Fruit fly (Drosophila melanogaster): ENCODE measurements around the gene CG10749.

The CG10749 gene

DNA sequence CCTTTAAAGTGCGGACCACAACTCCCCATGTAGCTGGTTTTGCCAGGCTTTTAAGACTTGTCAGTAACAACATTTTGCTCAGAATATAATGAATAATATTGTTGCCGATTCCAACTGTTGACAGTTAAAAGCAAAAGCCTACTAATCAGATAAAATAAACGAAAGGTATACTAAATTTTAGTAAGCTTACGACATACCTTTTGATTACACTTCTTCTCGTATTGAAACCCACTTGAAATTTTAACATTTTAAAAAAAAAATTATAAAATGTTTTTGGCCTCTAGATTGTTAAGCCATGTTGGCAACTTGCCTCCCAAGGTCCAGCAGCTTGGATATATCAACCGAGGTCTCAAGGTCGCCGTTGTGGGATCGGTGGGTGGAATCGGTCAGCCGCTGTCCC lies at the start of gene CG10749, which contains the start of gene CG10748:
Gene CG10749 (plus strand): TSS at position 216 of the 400 bp plus-strand sequence.
Gene CG10748 (minus strand): TSS at position 101 of the 400 bp plus-strand sequence.
- no peak for TF ChIP-seq tj (GFP tag; optimal IDR thresholded peaks at IDR 0.05)

DNA sequence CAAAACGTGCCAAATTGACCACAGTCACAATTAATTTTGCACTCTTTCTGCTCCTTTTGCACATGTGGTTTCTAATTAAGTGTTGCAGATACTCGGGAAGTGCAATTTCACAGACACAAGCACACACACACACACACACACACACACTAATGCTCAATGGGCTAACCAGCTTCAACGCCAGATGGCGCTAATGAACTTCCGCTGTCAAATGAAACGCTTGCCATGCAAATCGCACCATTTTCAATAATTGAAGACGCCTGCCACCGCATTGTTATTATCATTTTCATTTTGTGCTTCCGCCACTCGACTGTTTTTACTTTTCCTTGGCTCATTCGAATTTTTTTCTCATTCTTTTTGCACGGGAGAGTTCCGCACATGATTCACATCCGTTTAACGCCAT lies 22.9 kb upstream of the CG10749 start:
- TF ChIP-seq cnc (optimal IDR thresholded peaks at IDR 0.05) (no peak), CG7045 (GFP tag; optimal IDR thresholded peaks at IDR 0.05) (no peak), Clk (GFP tag; optimal IDR thresholded peaks at IDR 0.05) (no peak), CG33017 (tag; optimal IDR thresholded peaks at IDR 0.05) (no peak), CG14711 (tag; optimal IDR thresholded peaks at IDR 0.05) (no peak), tj (GFP tag; optimal IDR thresholded peaks at IDR 0.05) (no peak)

DNA sequence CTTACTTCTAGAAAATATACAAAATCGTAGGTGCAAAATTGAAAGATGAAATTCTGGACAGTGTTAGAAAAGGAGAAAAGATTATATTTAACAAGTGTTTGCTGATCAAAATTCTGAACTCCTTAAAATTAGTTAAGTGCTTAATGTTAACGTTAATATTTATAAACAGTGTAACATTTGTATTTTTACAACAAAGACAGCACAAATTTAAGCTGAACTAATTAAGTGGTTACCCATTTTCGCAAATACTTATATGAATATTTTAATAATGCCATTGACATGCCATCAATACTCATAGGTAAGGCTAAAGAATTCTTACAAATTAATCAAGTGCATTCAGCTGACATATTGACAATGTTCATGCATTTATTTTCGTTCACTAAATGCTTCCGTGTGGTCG lies 17.7 kb upstream of the CG10749 start, which contains the start of gene CG10752:
Gene CG10752 (minus strand): TSS at position 101 of the 400 bp plus-strand sequence.
- TF ChIP-seq CG5204 (GFP tag; optimal IDR thresholded peaks at IDR 0.05) (no peak), CG7045 (GFP tag; optimal IDR thresholded peaks at IDR 0.05) (no peak), CG14711 (tag; optimal IDR thresholded peaks at IDR 0.05) (no peak), tj (GFP tag; optimal IDR thresholded peaks at IDR 0.05) (no peak), Mnt (GFP tag; optimal IDR thresholded peaks at IDR 0.05) (no peak), CG11617 (GFP tag; optimal IDR thresholded peaks at IDR 0.05) (no peak)

DNA sequence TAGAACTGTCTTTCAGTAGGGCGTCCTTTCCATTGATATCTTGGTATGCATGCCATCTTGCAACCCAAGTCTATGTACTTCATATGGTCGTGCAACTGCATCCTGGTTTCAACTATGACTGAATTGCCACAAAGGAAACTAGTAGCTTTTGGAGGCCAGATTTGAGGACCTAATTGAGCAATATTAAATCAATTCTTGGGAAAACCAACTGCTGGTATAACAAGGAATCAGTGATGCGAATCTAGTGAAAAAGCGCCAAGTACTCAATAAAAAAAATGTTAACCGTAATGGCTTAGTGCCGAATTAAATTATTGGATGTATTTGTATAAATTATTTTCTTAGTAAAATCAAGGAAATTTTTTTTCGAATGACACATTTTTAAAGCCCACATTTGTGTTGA lies 4.6 kb upstream of the CG10749 start, which contains the start of gene Or69a:
Gene Or69a (minus strand): TSS at position 101 of the 400 bp plus-strand sequence.
- TF ChIP-seq CG12768 (GFP tag; optimal IDR thresholded peaks at IDR 0.05) (no peak), cnc (optimal IDR thresholded peaks at IDR 0.05) (no peak), CG5204 (GFP tag; optimal IDR thresholded peaks at IDR 0.05) (no peak), toe (GFP tag; optimal IDR thresholded peaks at IDR 0.05) (no peak), CG7101 (tag; optimal IDR thresholded peaks at IDR 0.05) (no peak), CG7045 (GFP tag; optimal IDR thresholded peaks at IDR 0.05) (no peak), CG33017 (tag; optimal IDR thresholded peaks at IDR 0.05) (no peak), CG1620 (GFP tag; optimal IDR thresholded peaks at IDR 0.05) (no peak), Crg-1 (GFP tag; optimal IDR thresholded peaks at IDR 0.05) (no peak), Mnt (GFP tag; optimal IDR thresholded peaks at IDR 0.05) (no peak)

DNA sequence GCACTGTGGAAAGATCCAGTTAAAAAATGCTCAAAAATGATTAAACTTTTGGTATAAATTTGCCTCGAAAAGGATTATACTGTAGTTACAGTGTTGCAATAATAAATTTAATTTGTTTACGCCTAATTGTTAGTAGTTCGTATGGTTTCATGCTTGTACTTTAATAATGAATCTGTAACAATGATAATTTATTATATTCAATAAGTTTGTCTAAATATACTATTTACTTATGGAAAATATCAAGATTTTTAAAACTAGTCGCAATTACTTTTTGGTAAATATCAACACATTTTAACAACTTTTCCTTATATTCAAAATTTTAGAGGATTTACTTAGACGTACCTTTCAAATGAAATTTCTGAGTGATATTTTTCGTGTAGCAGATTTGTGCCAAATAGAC lies 22.6 kb downstream of the CG10749 start, which contains the start of gene CG11262:
Gene CG11262 (plus strand): TSS at position 301 of the 400 bp plus-strand sequence.
- TF ChIP-seq bab1 (GFP tag; optimal IDR thresholded peaks at IDR 0.05) (no peak), CG7101 (tag; optimal IDR thresholded peaks at IDR 0.05) (no peak), CG1620 (GFP tag; optimal IDR thresholded peaks at IDR 0.05) (no peak), tj (GFP tag; optimal IDR thresholded peaks at IDR 0.05) (no peak), CG14711 (tag; optimal IDR thresholded peaks at IDR 0.05) (no peak), toe (GFP tag; optimal IDR thresholded peaks at IDR 0.05) (no peak), Hr96 (GFP tag; optimal IDR thresholded peaks at IDR 0.05) (no peak), CG7045 (GFP tag; optimal IDR thresholded peaks at IDR 0.05) (no peak)

DNA sequence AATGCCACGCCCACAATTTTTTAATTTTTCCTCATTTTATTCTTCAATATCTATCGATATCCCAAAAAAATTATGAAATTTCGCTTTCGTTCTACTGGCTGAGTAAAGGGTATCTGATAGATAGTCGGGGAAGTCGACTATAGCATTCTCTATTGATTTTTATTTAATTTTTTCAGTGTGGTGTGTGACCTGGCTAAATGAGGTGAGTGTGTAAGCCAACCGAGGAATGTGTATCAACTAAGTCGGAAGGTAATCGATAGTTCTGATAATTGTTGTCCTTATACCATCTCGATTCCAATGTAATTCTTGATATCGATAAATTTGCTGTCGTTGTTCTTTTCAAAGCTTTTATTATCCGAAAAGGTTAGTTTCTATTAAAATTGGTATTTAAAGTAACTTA lies 34.2 kb downstream of the CG10749 start, which contains the start of gene CG11263:
Gene CG11263 (plus strand): TSS at position 328 of the 400 bp plus-strand sequence.
- TF ChIP-seq Hr96 (GFP tag; optimal IDR thresholded peaks at IDR 0.05): no peak
- TF ChIP-seq CG1620 (GFP tag; optimal IDR thresholded peaks at IDR 0.05): no peak
- TF ChIP-seq toe (GFP tag; optimal IDR thresholded peaks at IDR 0.05): no peak
- TF ChIP-seq Crg-1 (GFP tag; optimal IDR thresholded peaks at IDR 0.05): no peak
- TF ChIP-seq cnc (optimal IDR thresholded peaks at IDR 0.05): no peak
- TF ChIP-seq CG7101 (tag; optimal IDR thresholded peaks at IDR 0.05): peak; percentile 3

DNA sequence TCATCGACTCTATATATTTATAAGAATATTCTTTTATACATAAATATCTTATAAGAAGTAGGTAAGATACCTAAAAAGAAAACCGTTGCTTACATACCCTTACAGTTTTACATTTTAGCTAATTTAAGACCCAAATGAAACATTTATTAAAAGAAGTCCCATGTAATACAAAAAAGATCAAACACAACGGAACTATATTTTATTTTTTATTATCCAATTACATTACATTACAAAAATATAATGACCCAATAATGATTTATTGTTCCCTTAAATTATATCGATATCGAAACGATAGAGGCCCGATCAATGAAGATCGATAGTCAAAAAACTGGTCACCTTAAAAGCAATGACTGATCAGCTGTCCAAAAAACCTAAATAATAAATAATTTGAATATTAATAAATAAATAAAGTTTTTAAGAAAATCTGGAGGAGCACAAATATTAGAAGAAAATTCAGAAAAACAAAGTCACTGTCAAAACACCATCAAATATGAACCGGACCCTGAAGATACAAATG lies 35.7 kb downstream of the CG10749 start:
- TF ChIP-seq bab1 (GFP tag; optimal IDR thresholded peaks at IDR 0.05): peak; percentile 34
- no peak for TF ChIP-seq cnc (optimal IDR thresholded peaks at IDR 0.05)
- no peak for TF ChIP-seq CG1620 (GFP tag; optimal IDR thresholded peaks at IDR 0.05)
- TF ChIP-seq ovo (GFP tag; optimal IDR thresholded peaks at IDR 0.05): no peak
- no peak for TF ChIP-seq toe (GFP tag; optimal IDR thresholded peaks at IDR 0.05)
- peak; percentile 55 for TF ChIP-seq kay (GFP tag; ENCODE audit: borderline replicate concordance)
- no peak for TF ChIP-seq Hr96 (GFP tag; optimal IDR thresholded peaks at IDR 0.05)
- no peak for TF ChIP-seq CG33017 (tag; optimal IDR thresholded peaks at IDR 0.05)
- no peak for TF ChIP-seq CG5204 (GFP tag; optimal IDR thresholded peaks at IDR 0.05)
- TF ChIP-seq tj (GFP tag; optimal IDR thresholded peaks at IDR 0.05): no peak
- TF ChIP-seq CG7045 (GFP tag; optimal IDR thresholded peaks at IDR 0.05): no peak
- TF ChIP-seq CG14711 (tag; optimal IDR thresholded peaks at IDR 0.05): peak; percentile 40
- no peak for TF ChIP-seq CG12768 (GFP tag; optimal IDR thresholded peaks at IDR 0.05)
- TF ChIP-seq pad (GFP tag; optimal IDR thresholded peaks at IDR 0.05): no peak
- no peak for TF ChIP-seq cic (GFP tag; optimal IDR thresholded peaks at IDR 0.05)
- no peak for TF ChIP-seq Crg-1 (GFP tag; optimal IDR thresholded peaks at IDR 0.05)
- no peak for TF ChIP-seq Clk (GFP tag; optimal IDR thresholded peaks at IDR 0.05)
- TF ChIP-seq CG7101 (tag; optimal IDR thresholded peaks at IDR 0.05): no peak
- no peak for TF ChIP-seq CG11617 (GFP tag; optimal IDR thresholded peaks at IDR 0.05)
- TF ChIP-seq Mnt (GFP tag; optimal IDR thresholded peaks at IDR 0.05): no peak
